Worm (Caenorhabditis elegans) whole organism, L4/young adult: ENCODE results near the gene D2021.4.

Source experiments
- W03F9.2 ChIP-seq: fragments of 150-350 bp; optimal IDR thresholded peaks from 2 replicates; lab custom pipeline; 2014; ENCODE audit warnings: missing biosample characterization, missing genetic modification characterization
- dao-5 ChIP-seq: sonication (generic microtip); optimal IDR thresholded peaks from 2 replicates; lab custom pipeline; 2016; ENCODE audit warnings: missing genotype, missing genetic modification characterization, moderate library complexity, missing compliant biosample characterization
- him-1 ChIP-seq: sonication (generic microtip); optimal IDR thresholded peaks from 2 replicates; lab custom pipeline; 2016; ENCODE audit warnings: missing genotype, missing genetic modification reagents, missing genetic modification characterization, missing compliant biosample characterization

The D2021.4 gene

ce11 chrX:8549026-8549425 is at the start of gene D2021.4:
Gene D2021.4 (minus strand): TSS chrX:8549073.
- TF ChIP-seq him-1 (no peak), dao-5 (tag; lab: Kevin White, UChicago) (no peak), W03F9.2 (tag; lab: Kevin White, UChicago) (no peak)

DNA sequence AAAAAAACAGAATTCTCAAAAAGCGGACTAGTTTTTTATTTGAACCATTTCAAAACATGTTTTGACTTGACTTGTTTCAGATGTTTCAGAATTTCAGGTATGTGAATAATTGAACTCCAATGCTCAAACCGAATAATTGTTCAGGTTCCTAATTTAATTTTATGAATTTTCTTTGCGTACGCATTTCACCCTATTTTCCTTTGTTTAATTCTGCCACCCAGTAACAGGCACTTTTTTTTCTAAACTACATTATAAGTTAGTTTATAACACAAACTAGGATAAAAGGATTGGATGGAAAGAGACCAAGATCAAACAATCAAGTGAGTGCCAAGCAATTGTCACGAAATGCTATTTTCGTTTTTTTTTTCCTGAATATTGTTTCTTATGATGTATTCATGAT is 49.6 kb upstream of the D2021.4 start:
- TF ChIP-seq dao-5 (tag; lab: Kevin White, UChicago) (no peak), W03F9.2 (tag; lab: Kevin White, UChicago) (no peak), him-1 (no peak)

- no peak for TF ChIP-seq him-1
- no peak for TF ChIP-seq W03F9.2 (tag; lab: Kevin White, UChicago)
- TF ChIP-seq dao-5 (tag; lab: Kevin White, UChicago) = no peak
These were observed 48.8 kb upstream of the D2021.4 start, which contains the start of gene F18E9.7 for ce11 chrX:8597647-8598046. Gene F18E9.7 (minus strand): TSS chrX:8597747.

DNA sequence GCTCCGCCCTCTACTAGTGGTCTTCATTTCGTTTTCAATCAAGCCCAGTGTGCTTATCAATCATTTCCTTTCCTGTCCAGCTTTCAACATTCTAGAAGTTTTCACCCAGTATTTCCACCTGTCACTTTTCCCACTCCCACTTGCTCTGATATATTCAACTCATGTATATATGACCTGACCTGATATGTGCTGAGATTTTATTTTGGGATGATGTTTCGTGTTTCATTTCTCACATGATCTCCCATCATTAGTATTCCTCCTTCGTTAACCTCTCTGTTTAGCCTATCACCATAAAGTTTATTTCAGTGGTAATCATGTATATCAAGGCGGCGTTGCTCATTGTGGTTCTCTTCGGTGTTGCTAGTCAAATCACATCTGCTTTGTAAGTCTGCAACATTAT is 44.0 kb upstream of the D2021.4 start, which contains the start of gene nlp-7:
nlp-7 (plus strand) TSS at position 301 of the 400 bp plus-strand sequence.
- TF ChIP-seq him-1 = no peak
- TF ChIP-seq dao-5 (tag; lab: Kevin White, UChicago) = no peak
- TF ChIP-seq W03F9.2 (tag; lab: Kevin White, UChicago) = no peak

- TF ChIP-seq W03F9.2 (tag; lab: Kevin White, UChicago) (no peak), him-1 (no peak)
These were observed 37.0 kb upstream of the D2021.4 start, which contains the start of gene F18E9.3 for ce11 chrX:8585837-8586236. Gene F18E9.3 (plus strand): TSS chrX:8586147.

DNA sequence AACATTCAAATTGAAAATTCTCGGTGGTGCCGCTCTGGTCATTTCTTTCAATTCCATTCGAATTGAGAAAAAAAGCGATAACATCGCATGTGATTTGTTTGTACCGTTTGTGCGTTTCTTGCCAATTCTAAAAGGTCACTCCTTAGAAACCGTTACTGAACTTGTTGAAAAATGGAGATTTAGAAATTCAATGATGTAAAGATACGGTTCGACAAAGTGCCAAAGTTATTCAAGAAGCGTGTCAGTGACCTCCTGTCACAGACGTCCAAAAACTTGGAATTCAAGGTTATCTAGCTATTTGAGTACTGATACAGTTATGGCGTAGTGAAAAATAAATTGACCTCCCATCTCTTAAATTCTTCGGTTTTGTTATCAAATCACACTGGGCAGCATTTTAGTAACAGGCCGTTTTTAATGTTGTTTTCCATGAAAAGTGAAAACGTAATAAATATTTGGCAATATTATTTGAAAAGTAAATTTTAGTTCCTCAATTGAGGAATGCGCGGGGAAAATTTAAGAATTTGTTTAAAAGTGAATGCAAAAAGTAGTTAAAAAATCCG is 36.0 kb upstream of the D2021.4 start:
- TF ChIP-seq dao-5 (tag; lab: Kevin White, UChicago) (no peak), W03F9.2 (tag; lab: Kevin White, UChicago) (no peak), him-1 (no peak)

DNA sequence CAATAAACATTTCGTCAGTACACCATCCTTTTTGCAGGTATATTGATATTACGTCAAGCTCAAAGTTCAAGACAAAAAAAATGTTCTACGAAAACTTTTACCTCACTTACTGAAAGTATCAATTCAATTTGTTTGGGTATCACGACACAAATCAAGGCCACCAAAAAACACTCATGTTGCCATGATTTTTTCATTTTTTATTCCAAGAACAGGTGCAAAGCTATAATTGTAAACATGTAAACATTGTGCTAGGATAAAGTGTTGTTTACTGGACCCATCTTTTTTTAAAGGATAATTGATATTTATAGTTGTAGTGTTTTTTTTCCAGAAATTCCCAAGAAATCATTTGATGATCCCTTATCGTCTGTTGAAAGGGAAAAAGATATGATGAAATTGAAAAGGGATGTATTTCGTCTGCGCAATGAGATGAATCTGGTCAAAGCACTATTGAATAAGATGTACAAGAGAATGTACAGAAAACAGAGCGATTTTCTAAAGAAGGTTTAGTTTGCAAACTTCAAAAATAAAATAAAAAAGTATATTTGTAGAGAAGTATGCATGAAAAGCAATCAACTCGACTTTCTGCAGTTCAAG is 34.0 kb upstream of the D2021.4 start:
- TF ChIP-seq him-1 = no peak
- TF ChIP-seq W03F9.2 (tag; lab: Kevin White, UChicago) = no peak
- no peak for TF ChIP-seq dao-5 (tag; lab: Kevin White, UChicago)

DNA sequence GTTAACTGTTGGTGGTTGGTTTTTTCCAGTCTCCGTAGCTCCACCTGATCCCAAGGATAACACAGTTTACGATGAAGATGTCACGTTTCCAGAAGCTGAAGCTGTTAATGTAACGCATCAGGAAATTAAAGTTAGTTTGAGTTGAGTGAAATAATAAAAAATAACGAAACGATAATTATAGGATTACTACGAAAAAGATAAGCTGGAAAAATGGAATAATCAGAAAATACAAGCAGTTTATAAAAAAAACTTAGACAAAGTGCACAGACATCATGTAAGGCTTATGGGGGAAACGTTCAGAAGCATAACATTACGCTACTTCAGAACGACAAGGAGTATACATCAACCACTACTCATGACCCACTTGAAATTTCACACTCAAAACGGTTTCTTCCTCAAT is 32.6 kb upstream of the D2021.4 start, which contains the start of gene F18E9.8:
F18E9.8 (minus strand) TSS at position 101 of the 400 bp plus-strand sequence.
- no peak for TF ChIP-seq him-1
- no peak for TF ChIP-seq W03F9.2 (tag; lab: Kevin White, UChicago)
- no peak for TF ChIP-seq dao-5 (tag; lab: Kevin White, UChicago)

- no peak for TF ChIP-seq W03F9.2 (tag; lab: Kevin White, UChicago)
- TF ChIP-seq him-1 = no peak
These were observed 31.3 kb upstream of the D2021.4 start, which contains the start of gene F18E9.4 for ce11 chrX:8580217-8580616. Gene F18E9.4 (plus strand): TSS chrX:8580517.

ce11 chrX:8570997-8571517 is 22.2 kb upstream of the D2021.4 start, which contains the start of gene jmjd-3.1:
Gene jmjd-3.1 (plus strand): TSS chrX:8571047.
- TF ChIP-seq him-1 = no peak
- no peak for TF ChIP-seq dao-5 (tag; lab: Kevin White, UChicago)
- TF ChIP-seq W03F9.2 (tag; lab: Kevin White, UChicago) = no peak

DNA sequence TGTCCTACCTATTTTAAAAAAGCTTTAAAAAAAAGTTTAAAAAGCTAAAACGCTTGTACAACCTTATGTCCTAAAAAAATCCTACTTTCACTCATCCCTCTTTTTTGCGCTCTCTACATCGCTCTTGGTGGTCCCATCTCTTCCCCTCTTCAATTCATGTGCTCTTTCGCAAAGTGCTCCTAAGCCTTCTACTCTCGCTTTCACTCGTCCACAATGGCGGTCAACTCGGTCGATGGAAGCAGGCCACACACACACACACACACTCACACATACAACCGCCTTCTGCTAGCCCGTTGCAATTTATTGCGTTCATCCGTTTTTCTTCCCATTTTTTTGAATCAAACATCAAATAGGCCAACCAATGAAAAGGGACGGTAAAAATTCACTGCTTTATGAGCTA is 20.3 kb upstream of the D2021.4 start:
- no peak for TF ChIP-seq dao-5 (tag; lab: Kevin White, UChicago)
- TF ChIP-seq him-1 = no peak
- TF ChIP-seq W03F9.2 (tag; lab: Kevin White, UChicago) = no peak

DNA sequence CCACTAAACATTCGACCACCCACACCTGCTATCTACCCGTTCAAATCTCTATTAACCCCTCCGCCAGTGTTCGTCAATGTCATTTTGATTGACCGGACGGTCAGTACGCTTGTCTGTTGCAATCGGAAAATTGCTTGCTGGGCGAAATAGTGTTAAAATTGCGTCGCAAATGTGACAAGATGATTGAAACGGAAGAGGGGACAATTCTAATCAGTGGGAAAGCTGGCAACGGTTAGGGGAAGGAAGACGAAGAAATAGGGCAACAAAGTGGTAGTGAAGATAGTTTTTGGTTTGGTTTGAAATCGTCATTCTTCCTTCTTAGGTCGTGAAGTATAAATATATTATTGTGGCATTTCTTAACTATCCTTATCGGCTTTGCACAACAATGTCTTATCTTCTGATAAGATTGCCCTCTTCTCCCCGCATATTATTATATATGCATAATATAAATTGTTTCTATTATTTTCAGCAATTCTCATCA is 19.6 kb upstream of the D2021.4 start:
- no peak for TF ChIP-seq W03F9.2 (tag; lab: Kevin White, UChicago)
- no peak for TF ChIP-seq him-1
- no peak for TF ChIP-seq dao-5 (tag; lab: Kevin White, UChicago)

DNA sequence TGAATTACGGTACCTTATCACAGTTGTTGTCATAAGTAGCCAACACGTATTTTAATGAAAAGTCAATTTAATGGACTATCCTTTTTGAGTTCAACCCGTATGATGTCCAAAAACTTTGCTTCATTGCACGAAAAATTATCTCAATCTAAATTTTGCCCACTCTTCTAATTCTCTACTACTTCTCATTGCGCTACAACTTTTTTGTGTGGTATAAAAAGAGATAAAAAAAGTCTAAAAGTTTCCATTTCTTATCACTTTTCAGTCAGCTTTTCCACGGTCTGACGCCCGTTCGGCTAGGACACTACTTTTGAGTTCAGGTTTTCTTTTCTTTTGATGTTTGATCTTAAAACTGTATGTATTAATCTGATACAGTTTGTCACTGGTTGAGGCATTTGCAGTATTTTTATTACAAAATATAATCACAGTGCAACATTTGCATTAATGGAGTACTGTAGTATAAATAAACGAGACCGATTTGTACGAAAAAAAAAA is 19.0 kb upstream of the D2021.4 start:
- TF ChIP-seq W03F9.2 (tag; lab: Kevin White, UChicago) (no peak), him-1 (no peak), dao-5 (tag; lab: Kevin White, UChicago) (no peak)

ce11 chrX:8567166-8567565 is 18.3 kb upstream of the D2021.4 start:
- TF ChIP-seq him-1 (no peak), dao-5 (tag; lab: Kevin White, UChicago) (no peak), W03F9.2 (tag; lab: Kevin White, UChicago) (no peak)
